Fruit fly (Drosophila melanogaster): ENCODE results near the gene Tg.
A peak's percentile ranks its signal among the peaks of the same experiment; 100 is the strongest.

Gene Tg

dm6 chr2L:8040872-8041271 is 29.7 kb downstream of the Tg start, which contains the start of gene CCDC53:
Gene CCDC53 (plus strand): TSS chr2L:8041106.
- no peak for TF ChIP-seq CG17801 (GFP tag; optimal IDR thresholded peaks at IDR 0.05; ENCODE audit: partially characterized antibody)

DNA sequence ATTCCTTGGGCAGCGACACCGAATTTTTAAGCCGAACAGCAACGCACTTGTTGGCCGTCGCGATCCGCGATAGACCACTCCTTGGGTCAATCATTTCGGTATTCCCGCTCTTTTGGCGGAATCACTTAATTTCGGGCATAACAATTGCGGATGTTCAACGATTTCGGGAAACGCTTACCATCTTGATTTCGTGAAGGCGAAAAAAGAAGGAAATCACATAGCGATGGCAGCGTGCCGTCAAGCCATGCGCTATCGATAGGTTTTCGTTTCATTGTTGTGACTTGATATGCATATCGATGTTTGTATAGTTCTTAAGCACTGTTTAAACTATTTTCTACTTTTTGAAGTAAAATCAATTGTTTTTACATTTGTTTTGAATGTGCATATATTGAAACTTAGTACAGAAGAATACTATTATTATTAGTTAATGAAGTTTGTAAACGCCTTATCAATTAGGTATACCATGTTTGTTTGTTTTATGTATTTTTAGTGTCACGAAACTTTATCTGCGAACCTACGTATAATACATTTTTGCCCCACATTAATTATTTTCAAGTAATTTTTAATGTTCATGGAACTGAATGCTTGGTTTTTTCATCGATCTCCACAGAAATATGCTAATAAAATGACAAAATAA is 31.6 kb downstream of the Tg start, which contains the start of gene RpL36A:
RpL36A (minus strand) TSS at position 265 of the 637 bp plus-strand sequence.
- TF ChIP-seq CG17801 (GFP tag; optimal IDR thresholded peaks at IDR 0.05; ENCODE audit: partially characterized antibody) = peak; percentile 65

DNA sequence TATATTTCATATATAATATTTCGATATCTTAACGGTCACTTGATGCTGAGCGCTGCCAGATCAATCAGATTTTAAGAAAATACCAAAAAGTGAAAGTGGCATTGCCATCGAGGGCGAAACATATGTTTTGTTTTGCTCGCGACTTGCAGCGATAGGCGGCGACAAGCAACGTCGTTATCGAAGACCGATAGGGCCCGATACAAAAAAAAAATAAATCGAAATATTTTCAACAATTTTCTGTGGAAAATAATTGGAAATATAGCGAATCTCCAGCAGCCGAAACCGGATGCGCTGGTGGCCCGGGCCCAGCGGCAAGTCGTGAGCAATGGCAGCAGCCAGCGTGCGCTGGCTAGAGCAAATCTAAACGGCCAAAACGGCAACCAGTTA is 32.1 kb downstream of the Tg start, which contains the start of gene Megf8:
Megf8 (plus strand) TSS at position 190 of the 387 bp plus-strand sequence.
- TF ChIP-seq CG17801 (GFP tag; optimal IDR thresholded peaks at IDR 0.05; ENCODE audit: partially characterized antibody) = peak; percentile 7

dm6 chr2L:8071112-8071976 is 60.1 kb downstream of the Tg start, which contains the start of gene poe:
Gene poe (minus strand): TSS chr2L:8071624.
- peak; percentile 65 for TF ChIP-seq CG17801 (GFP tag; optimal IDR thresholded peaks at IDR 0.05; ENCODE audit: partially characterized antibody)

dm6 chr2L:8072692-8073091 is 61.5 kb downstream of the Tg start, which contains the start of the genes MED20 and Trf:
Gene MED20 (minus strand): TSS chr2L:8072848.
Gene Trf (plus strand): TSS chr2L:8072895.
- no peak for TF ChIP-seq CG17801 (GFP tag; optimal IDR thresholded peaks at IDR 0.05; ENCODE audit: partially characterized antibody)

Data from ovary, adult (tissue).